Fruit fly (Drosophila melanogaster) Kc167 (cell line): ENCODE data around the gene CG31674.

Experiments
- Myc ChIP-seq: fragments of >200 bp; optimal IDR thresholded peaks from 2 replicates; lab custom pipeline; 2017; ENCODE audit warnings: missing external identifiers
- h ChIP-seq: fragments of >200 bp; optimal IDR thresholded peaks from 3 replicates; lab custom pipeline; 2018; ENCODE audit warnings: missing external identifiers
- psq ChIP-seq: fragments of >200 bp; optimal IDR thresholded peaks from 2 replicates; lab custom pipeline; 2017; ENCODE audit warnings: missing external identifiers
- ttk ChIP-seq: sonication (Bioruptor generic); optimal IDR thresholded peaks from 2 replicates; lab custom pipeline; 2017; ENCODE audit warnings: missing external identifiers

dm6 chr2L:20820767-20821166 lies 10.3 kb upstream of the CG31674 start, which contains the start of gene CheB38c:
- TF ChIP-seq h (no peak), ttk (no peak), psq (lab: Kevin White, UChicago) (no peak), Myc (lab: Kevin White, UChicago) (no peak)
